Fruit fly (Drosophila melanogaster) whole organism, embryonic: ENCODE data around the gene kri.

Experiments used
- Blimp-1 ChIP-seq: fragments of 200-800 bp; sonication (Bioruptor generic); optimal IDR thresholded peaks from 3 replicates; lab custom pipeline; 2018; ENCODE audit warnings: missing biosample characterization, missing genetic modification characterization, mild to moderate bottlenecking, moderate library complexity, missing genetic modification reagents
- CG12942 ChIP-seq: fragments of 200-800 bp; sonication (Bioruptor generic); optimal IDR thresholded peaks from 3 replicates; lab custom pipeline; 2016; ENCODE audit warnings: missing biosample characterization, missing genetic modification characterization
- CG14965 ChIP-seq: fragments of 200-800 bp; sonication (Bioruptor generic); optimal IDR thresholded peaks from 2 replicates; lab custom pipeline; 2016; ENCODE audit warnings: missing biosample characterization, missing genetic modification characterization, borderline replicate concordance
- CG15601 ChIP-seq: fragments of 200-800 bp; sonication (Bioruptor generic); optimal IDR thresholded peaks from 3 replicates; lab custom pipeline; 2019; ENCODE audit warnings: missing biosample characterization, mild to moderate bottlenecking, missing genetic modification characterization, moderate library complexity
- CG16779 ChIP-seq: fragments of 200-800 bp; sonication (Bioruptor generic); IDR thresholded peaks from 2 replicates; pipeline ENCODE4 v1.3.6; 2022; ENCODE audit warnings: missing biosample characterization, missing genetic modification characterization
- CG4282 ChIP-seq: fragments of 200-800 bp; sonication (Bioruptor generic); optimal IDR thresholded peaks from 2 replicates; lab custom pipeline; 2016; ENCODE audit warnings: missing biosample characterization, missing genetic modification characterization
- CG4328 ChIP-seq: fragments of 200-800 bp; sonication (Bioruptor generic); optimal IDR thresholded peaks from 3 replicates; lab custom pipeline; 2017; ENCODE audit warnings: missing biosample characterization, missing genetic modification reagents, missing genetic modification characterization
- CG6654 ChIP-seq: fragments of 200-800 bp; sonication (Bioruptor generic); optimal IDR thresholded peaks from 2 replicates; lab custom pipeline; 2017; ENCODE audit warnings: missing biosample characterization, mild to moderate bottlenecking, missing genetic modification characterization
- CG8359 ChIP-seq: fragments of 200-800 bp; sonication (Bioruptor generic); optimal IDR thresholded peaks from 2 replicates; lab custom pipeline; 2017; ENCODE audit warnings: missing biosample characterization, mild to moderate bottlenecking, missing genetic modification characterization, borderline replicate concordance
- CG9215 ChIP-seq: fragments of 200-800 bp; sonication (Bioruptor generic); IDR thresholded peaks from 2 replicates; pipeline ENCODE4 v1.3.6; 2022; ENCODE audit warnings: missing biosample characterization, missing genetic modification characterization
- D19A ChIP-seq: fragments of 200-800 bp; optimal IDR thresholded peaks from 3 replicates; lab custom pipeline; 2019; ENCODE audit warnings: missing biosample characterization, mild to moderate bottlenecking, missing genetic modification characterization, moderate library complexity
- Ets65A ChIP-seq: fragments of 200-800 bp; sonication (Bioruptor generic); peaks from one replicate; lab custom pipeline; 2016; ENCODE audit warnings: missing biosample characterization, missing genetic modification characterization
- Fer1 ChIP-seq: fragments of 200-800 bp; sonication (Bioruptor generic); optimal IDR thresholded peaks from 2 replicates; lab custom pipeline; 2017; ENCODE audit warnings: missing biosample characterization, mild to moderate bottlenecking, missing genetic modification characterization
- Hr78 ChIP-seq, 2 experiments: fragments of 200-800 bp in 1 of 2; fragments of >200 bp in 1 of 2; sonication (Bioruptor generic) in 1 of 2; optimal IDR thresholded peaks; 2 replicates each; lab custom pipeline; 2017 to 2019; ENCODE audit warnings: missing biosample characterization in 2 of 2, missing genetic modification characterization in 2 of 2, mild to moderate bottlenecking in 1 of 2, moderate library complexity in 1 of 2
- MTF-1 ChIP-seq: fragments of 200-800 bp; sonication (Bioruptor generic); optimal IDR thresholded peaks from 2 replicates; lab custom pipeline; 2018; ENCODE audit warnings: missing biosample characterization, mild to moderate bottlenecking, missing genetic modification characterization, borderline replicate concordance
- Med ChIP-seq: fragments of 200-800 bp; sonication (Bioruptor generic); peaks from one replicate; lab custom pipeline; 2016; ENCODE audit warnings: missing biosample characterization, missing genetic modification characterization, mild to moderate bottlenecking, inconsistent platforms, moderate library complexity
- Ptx1 ChIP-seq: fragments of 200-800 bp; sonication (Bioruptor generic); IDR thresholded peaks from 2 replicates; pipeline ENCODE4 v1.3.6; 2022; ENCODE audit warnings: missing biosample characterization, missing genetic modification characterization
- Ravus ChIP-seq: fragments of 200-800 bp; sonication (Bioruptor generic); IDR thresholded peaks from 2 replicates; pipeline ENCODE4 v1.3.6; 2022; ENCODE audit warnings: missing biosample characterization, missing genetic modification characterization
- Sox102F ChIP-seq: fragments of 200-800 bp; sonication (Bioruptor generic); optimal IDR thresholded peaks from 2 replicates; lab custom pipeline; 2018; ENCODE audit warnings: missing biosample characterization, mild to moderate bottlenecking, missing genetic modification characterization, moderate library complexity
- Xrp1 ChIP-seq: fragments of 200-800 bp; sonication (Bioruptor generic); IDR thresholded peaks from 2 replicates; pipeline ENCODE4 v1.3.6; 2022; ENCODE audit warnings: missing biosample characterization, missing genetic modification characterization
- al ChIP-seq: fragments of 200-800 bp; sonication (Bioruptor generic); IDR thresholded peaks from 2 replicates; pipeline ENCODE4 v1.3.6; 2022; ENCODE audit warnings: missing biosample characterization, missing genetic modification characterization
- bbx ChIP-seq: fragments of 200-800 bp; sonication (Bioruptor generic); IDR thresholded peaks from 2 replicates; pipeline ENCODE4 v1.3.6; 2022; ENCODE audit warnings: missing biosample characterization, missing genetic modification characterization; ENCODE audit not compliant: partially characterized antibody
- bowl ChIP-seq: fragments of 200-800 bp; sonication (Bioruptor generic); IDR thresholded peaks from 2 replicates; pipeline ENCODE4 v1.3.6; 2022; ENCODE audit warnings: missing biosample characterization, missing genetic modification characterization
- corto ChIP-seq: fragments of 200-800 bp; sonication (Bioruptor generic); optimal IDR thresholded peaks from 2 replicates; lab custom pipeline; 2016; ENCODE audit warnings: missing biosample characterization, mild to moderate bottlenecking, missing genetic modification characterization, moderate library complexity
- dan ChIP-seq: fragments of 200-800 bp; sonication (Bioruptor generic); IDR thresholded peaks from 2 replicates; pipeline ENCODE4 v1.3.6; 2022; ENCODE audit warnings: missing biosample characterization, missing genetic modification characterization
- dysf ChIP-seq: fragments of 200-800 bp; sonication (Bioruptor generic); IDR thresholded peaks from 3 replicates; pipeline ENCODE4 v1.3.6; 2022; ENCODE audit warnings: missing biosample characterization, missing genetic modification characterization
- kni ChIP-seq: fragments of 200-800 bp; sonication (Bioruptor generic); optimal IDR thresholded peaks from 3 replicates; lab custom pipeline; 2017; ENCODE audit warnings: mild to moderate bottlenecking, missing biosample characterization, missing genetic modification reagents, missing genetic modification characterization
- lab ChIP-seq: fragments of 200-800 bp; sonication (Bioruptor generic); optimal IDR thresholded peaks from 3 replicates; lab custom pipeline; 2017; ENCODE audit warnings: missing biosample characterization, missing genetic modification characterization, mild to moderate bottlenecking, moderate library complexity, missing genetic modification reagents
- lmd ChIP-seq: fragments of 200-800 bp; sonication (Bioruptor generic); IDR thresholded peaks from 2 replicates; pipeline ENCODE4 v1.3.6; 2022; ENCODE audit warnings: missing biosample characterization, missing genetic modification characterization
- mirr ChIP-seq: fragments of 200-800 bp; sonication (Bioruptor generic); optimal IDR thresholded peaks from 3 replicates; lab custom pipeline; 2018; ENCODE audit warnings: missing biosample characterization, mild to moderate bottlenecking, missing genetic modification characterization
- pan ChIP-seq, 4 experiments: fragments of >200 bp in 3 of 4; fragments of 200-800 bp in 1 of 4; sonication (Bioruptor generic) in 1 of 4; optimal IDR thresholded peaks in 3 of 4; IDR thresholded peaks in 1 of 4; 2 replicates each; pipeline versions ENCODE4 v1.3.6 to Lab custom; 2017 to 2022; ENCODE audit warnings: missing biosample characterization in 2 of 4, missing genetic modification characterization in 2 of 4, mixed read lengths in 1 of 4
- pros ChIP-seq: fragments of 200-800 bp; sonication (Bioruptor generic); optimal IDR thresholded peaks from 3 replicates; lab custom pipeline; 2019; ENCODE audit warnings: missing biosample characterization, mild to moderate bottlenecking, missing genetic modification characterization, moderate library complexity
- sd ChIP-seq: fragments of 200-800 bp; sonication (Bioruptor generic); optimal IDR thresholded peaks from 3 replicates; lab custom pipeline; 2018; ENCODE audit warnings: missing biosample characterization, mild to moderate bottlenecking, missing genetic modification characterization, moderate library complexity
- sens ChIP-seq: fragments of 200-800 bp; sonication (Bioruptor generic); peaks from one replicate; lab custom pipeline; 2016; ENCODE audit warnings: missing biosample characterization, missing genetic modification characterization
- sqz ChIP-seq: fragments of 200-800 bp; sonication (Bioruptor generic); optimal IDR thresholded peaks from 3 replicates; lab custom pipeline; 2018; ENCODE audit warnings: missing biosample characterization, mild to moderate bottlenecking, missing genetic modification characterization
- sr ChIP-seq: fragments of 200-800 bp; sonication (Bioruptor generic); IDR thresholded peaks from 3 replicates; pipeline ENCODE4 v1.3.6; 2022; ENCODE audit warnings: missing biosample characterization, missing genetic modification characterization
- z ChIP-seq: fragments of 200-800 bp; sonication (Bioruptor generic); IDR thresholded peaks from 3 replicates; pipeline ENCODE4 v1.3.6; 2022; ENCODE audit warnings: missing biosample characterization, missing genetic modification characterization

Gene kri

DNA sequence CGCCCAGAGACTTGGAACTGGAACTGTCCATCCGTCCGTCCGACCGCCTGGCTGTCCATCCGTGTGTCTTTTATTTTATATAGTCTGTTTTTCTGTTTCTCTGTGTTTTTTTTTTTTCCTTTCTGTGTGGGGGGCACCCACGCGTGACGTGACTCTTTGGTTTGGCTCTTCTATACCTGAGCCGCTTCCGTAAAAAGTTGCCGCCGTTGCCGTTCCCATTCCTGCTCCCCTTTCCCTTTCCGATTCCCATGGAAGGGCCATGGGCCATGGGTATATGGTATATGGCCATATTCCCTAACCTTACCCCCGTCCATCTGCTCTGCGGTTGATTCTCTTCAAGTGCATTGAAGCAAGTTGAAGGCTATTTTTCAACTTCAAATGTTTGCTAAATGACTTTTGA, 38.2 kb downstream of the kri start:
- no peak for TF ChIP-seq D19A (tag; lab: Kevin White, UChicago)
- TF ChIP-seq lab (GFP tag; lab: Kevin White, UChicago) = no peak
- peak; percentile 25 for TF ChIP-seq kni (GFP tag; lab: Kevin White, UChicago)
- no peak for TF ChIP-seq MTF-1 (GFP tag; lab: Kevin White, UChicago)
- no peak for TF ChIP-seq Sox102F (GFP tag; lab: Kevin White, UChicago)
- peak; percentile 28; the same call in 1 of the 3 replicates for TF ChIP-seq sr (GFP tag; lab: Robert Waterston, UW)
- no peak for TF ChIP-seq CG4328 (GFP tag; lab: Kevin White, UChicago)
- TF ChIP-seq CG8359 = no peak
- 0 out of 2 replicates have a peak, but pooled peaks have one; percentile 8 for TF ChIP-seq lmd (GFP tag; lab: Robert Waterston, UW)
- no peak for TF ChIP-seq CG12942 (GFP tag; lab: Kevin White, UChicago)
- peak; percentile 13 for TF ChIP-seq Blimp-1 (GFP tag; lab: Kevin White, UChicago)
- TF ChIP-seq bbx (GFP tag; lab: Robert Waterston, UW) = no peak
- TF ChIP-seq Fer1 (GFP tag; lab: Kevin White, UChicago) = no peak
- TF ChIP-seq pan (optimal IDR thresholded peaks at IDR 0.05; lab: Kevin White, UChicago) = no peak
- TF ChIP-seq pan (GFP tag; optimal IDR thresholded peaks at IDR 0.05 in 1 of 2, IDR thresholded peaks at IDR 0.05 in 1 of 2) = no peak
- TF ChIP-seq CG15601 (tag; lab: Kevin White, UChicago) = peak; percentile 25
- peak; percentile 4 for TF ChIP-seq sqz (GFP tag; lab: Kevin White, UChicago)
- no peak for TF ChIP-seq Ravus (GFP tag; lab: Robert Waterston, UW)
- peak; percentile 16 for TF ChIP-seq pros (GFP tag; lab: Kevin White, UChicago)
- no peak for TF ChIP-seq CG16779 (GFP tag; lab: Robert Waterston, UW)
- TF ChIP-seq Hr78 (GFP tag; optimal IDR thresholded peaks at IDR 0.05; lab: Kevin White, UChicago) = no peak
- TF ChIP-seq z (GFP tag; lab: Robert Waterston, UW) = peak; percentile 55; the same call in 1 of the 3 replicates
- TF ChIP-seq CG4282 (GFP tag; lab: Kevin White, UChicago) = no peak
- peak; percentile 65 for TF ChIP-seq sens (GFP tag; lab: Kevin White, UChicago)

DNA sequence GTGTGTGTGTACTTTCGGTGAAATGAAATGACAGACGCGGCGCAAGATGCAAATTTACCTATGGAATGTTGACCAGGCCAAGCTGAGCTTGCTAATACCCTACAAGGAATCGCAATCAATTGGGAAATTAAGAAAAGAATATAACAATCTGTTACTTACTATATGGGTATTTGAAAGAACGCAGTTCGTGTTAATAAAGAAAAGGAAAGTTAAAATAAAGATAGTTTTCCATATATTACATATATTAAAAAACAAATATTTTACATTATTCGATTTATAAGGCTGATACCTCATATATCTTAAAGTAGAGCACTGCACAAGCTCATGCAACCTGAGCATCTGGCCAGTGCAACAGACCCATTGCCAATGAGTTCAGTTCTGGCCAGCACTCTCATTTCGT, 40.9 kb downstream of the kri start:
- peak; percentile 6 for TF ChIP-seq corto (GFP tag; lab: Kevin White, UChicago)
- TF ChIP-seq bowl = no peak
- TF ChIP-seq al (GFP tag; lab: Robert Waterston, UW) = no peak
- TF ChIP-seq Ptx1 (GFP tag; lab: Robert Waterston, UW) = no peak
- no peak for TF ChIP-seq mirr
- no peak for TF ChIP-seq sens (GFP tag; lab: Kevin White, UChicago)
- TF ChIP-seq CG6654 = no peak
- no peak for TF ChIP-seq Med (GFP tag; lab: Kevin White, UChicago)
- TF ChIP-seq, all 482 proteins: peak for 1

DNA sequence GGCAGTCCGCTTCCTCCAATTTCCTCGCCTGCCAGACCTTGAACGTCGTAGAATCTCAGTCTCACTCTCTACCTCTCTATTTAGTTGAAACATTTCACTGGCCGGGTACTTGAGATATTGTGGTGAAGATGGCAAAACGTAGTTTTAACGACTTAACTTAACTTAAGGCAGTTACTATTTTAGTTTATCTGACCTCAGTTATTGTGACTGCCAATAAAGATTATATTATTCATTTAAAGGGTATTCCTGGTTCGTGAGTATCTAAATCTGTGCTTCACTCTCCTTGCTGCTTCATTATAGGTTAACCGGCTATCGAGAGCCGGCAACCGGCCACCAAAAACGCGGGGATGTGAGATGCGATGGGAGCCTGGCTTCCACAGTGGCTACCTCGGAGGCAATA, 44.3 kb downstream of the kri start:
- TF ChIP-seq CG9215 (GFP tag; lab: Robert Waterston, UW) (no peak), CG8359 (no peak), sd (tag; lab: Kevin White, UChicago) (no peak), dan (GFP tag; lab: Robert Waterston, UW) (no peak), D19A (tag; lab: Kevin White, UChicago) (peak; percentile 17), CG14965 (no peak), Ets65A (GFP tag; lab: Kevin White, UChicago) (peak; percentile 64), dysf (GFP tag; lab: Robert Waterston, UW) (no peak), sens (GFP tag; lab: Kevin White, UChicago) (peak; percentile 21), Xrp1 (GFP tag; lab: Robert Waterston, UW) (0 out of 2 replicates have a peak, but pooled peaks have one; percentile 9)
